Fruit fly (Drosophila melanogaster): Measurements from ENCODE around the gene CG43739.

CG43739 gene

dm6 chr2L:20840462-20841038, 78.2 kb downstream of the CG43739 start, which contains the start of gene CG31676 (continued):
- TF ChIP-seq CG2129 (GFP tag; IDR thresholded peaks at IDR 0.05; ENCODE audit: partially characterized antibody) (no peak), Xrp1 (GFP tag; IDR thresholded peaks at IDR 0.05) (no peak), MBD-R2 (GFP tag; IDR thresholded peaks at IDR 0.05) (no peak), ara (GFP tag; IDR thresholded peaks at IDR 0.05) (no peak), pan (optimal IDR thresholded peaks at IDR 0.05) (no peak), pan (GFP tag; optimal IDR thresholded peaks at IDR 0.05 in 1 of 2, IDR thresholded peaks at IDR 0.05 in 1 of 2) (no peak), Jarid2 (GFP tag; optimal IDR thresholded peaks at IDR 0.05) (no peak), CG8478 (optimal IDR thresholded peaks at IDR 0.05) (no peak), Deaf1 (tag; optimal IDR thresholded peaks at IDR 0.05) (peak; percentile 41), CG31441 (GFP tag; IDR thresholded peaks at IDR 0.05) (0 out of 2 replicates have a peak, but pooled peaks have one; percentile 6), ftz-f1 (GFP tag; optimal IDR thresholded peaks at IDR 0.05) (no peak), yki (optimal IDR thresholded peaks at IDR 0.05) (no peak), CG12769 (tag; optimal IDR thresholded peaks at IDR 0.05) (peak; percentile 42), ac (GFP tag; optimal IDR thresholded peaks at IDR 0.05) (no peak), CG6854 (GFP tag; optimal IDR thresholded peaks at IDR 0.05) (peak; percentile 45), cato (GFP tag; optimal IDR thresholded peaks at IDR 0.05; ENCODE audit: borderline replicate concordance) (no peak), unc-4 (GFP tag; IDR thresholded peaks at IDR 0.05; ENCODE audit: partially characterized antibody) (no peak), BEAF-32 (GFP tag; optimal IDR thresholded peaks at IDR 0.05) (no peak), CG12942 (GFP tag; optimal IDR thresholded peaks at IDR 0.05) (no peak), peb (GFP tag; IDR thresholded peaks at IDR 0.05) (no peak), luna (GFP tag; optimal IDR thresholded peaks at IDR 0.05) (peak; percentile 46), pzg (GFP tag; optimal IDR thresholded peaks at IDR 0.05) (no peak), CG6272 (GFP tag; IDR thresholded peaks at IDR 0.05) (no peak), dmrt99B (tag; optimal IDR thresholded peaks at IDR 0.05) (no peak), CG3065 (GFP tag; optimal IDR thresholded peaks at IDR 0.05) (no peak), CG7839 (tag; optimal IDR thresholded peaks at IDR 0.05) (no peak), Elba2 (GFP tag; optimal IDR thresholded peaks at IDR 0.05) (no peak), sr (GFP tag; IDR thresholded peaks at IDR 0.05) (no peak), tup (GFP tag; optimal IDR thresholded peaks at IDR 0.05) (no peak), NC2α (GFP tag; optimal IDR thresholded peaks at IDR 0.05) (no peak), CG16815 (GFP tag; optimal IDR thresholded peaks at IDR 0.05) (no peak), knrl (GFP tag; IDR thresholded peaks at IDR 0.05; ENCODE audit: partially characterized antibody) (no peak), croc (GFP tag; conservative IDR thresholded peaks at IDR 0.05) (no peak), Doc3 (GFP tag; IDR thresholded peaks at IDR 0.05; ENCODE audit: partially characterized antibody) (no peak), tna (GFP tag; IDR thresholded peaks at IDR 0.05; ENCODE audit: partially characterized antibody) (no peak), Adf1 (GFP tag; IDR thresholded peaks at IDR 0.05) (no peak), Usf (GFP tag; optimal IDR thresholded peaks at IDR 0.05) (no peak), schlank (tag; optimal IDR thresholded peaks at IDR 0.05) (peak; percentile 52), Bteb2 (GFP tag; optimal IDR thresholded peaks at IDR 0.05) (no peak), CG10543 (GFP tag; optimal IDR thresholded peaks at IDR 0.05) (peak; percentile 45), CG11398 (GFP tag; optimal IDR thresholded peaks at IDR 0.05) (no peak), gce (GFP tag; IDR thresholded peaks at IDR 0.05) (peak; percentile 54; the same call in 2 of the 3 replicates), CG3163 (GFP tag; optimal IDR thresholded peaks at IDR 0.05) (no peak), ERR (GFP tag; optimal IDR thresholded peaks at IDR 0.05) (no peak), CG15601 (tag; optimal IDR thresholded peaks at IDR 0.05) (peak; percentile 100), CG2116 (GFP tag; optimal IDR thresholded peaks at IDR 0.05) (no peak), Dll (GFP tag; IDR thresholded peaks at IDR 0.05; ENCODE audit: partially characterized antibody) (no peak), sug (tag; optimal IDR thresholded peaks at IDR 0.05) (peak; percentile 4), CG17829 (tag; optimal IDR thresholded peaks at IDR 0.05) (no peak), otp (GFP tag; IDR thresholded peaks at IDR 0.05) (no peak), CG12659 (GFP tag; optimal IDR thresholded peaks at IDR 0.05) (no peak)
